Worm (Caenorhabditis elegans): ENCODE measurements around the gene rpl-36.
A peak's percentile ranks its signal among the peaks of the same experiment; 100 is the strongest.

The rpl-36 gene

ce11 chrIII:7179538-7180301 lies at the start of gene rpl-36, which contains the start of gene rps-14:
Gene rpl-36 (plus strand): TSS chrIII:7180251.
Gene rps-14 (minus strand): TSS chrIII:7179588.
- TF ChIP-seq skn-1 (tag; optimal IDR thresholded peaks at IDR 0.05) = no peak
- TF ChIP-seq unc-55 (GFP tag; optimal IDR thresholded peaks at IDR 0.05) = peak; percentile 93
- TF ChIP-seq lin-11 (tag; optimal IDR thresholded peaks at IDR 0.05) = peak; percentile 79
- peak; percentile 88 for TF ChIP-seq nhr-129 (tag; optimal IDR thresholded peaks at IDR 0.05)
- TF ChIP-seq alr-1 (tag; optimal IDR thresholded peaks at IDR 0.05) = no peak
- TF ChIP-seq unc-62 (GFP tag; optimal IDR thresholded peaks at IDR 0.05) = no peak
- TF ChIP-seq F13H6.1 (tag; optimal IDR thresholded peaks at IDR 0.05) = peak; percentile 83
- TF ChIP-seq sma-9 (GFP tag; optimal IDR thresholded peaks at IDR 0.05) = peak; percentile 88
- no peak for TF ChIP-seq sma-9 (tag; optimal IDR thresholded peaks at IDR 0.05)
- no peak for TF ChIP-seq Y55F3AM.14 (GFP tag; optimal IDR thresholded peaks at IDR 0.05)
- peak; percentile 83 to 96 for TF ChIP-seq lsy-2 (tag; optimal IDR thresholded peaks at IDR 0.05)
- TF ChIP-seq nhr-6 (tag; optimal IDR thresholded peaks at IDR 0.05) = peak; percentile 91
- TF ChIP-seq dmd-4 (tag; optimal IDR thresholded peaks at IDR 0.05) = no peak
- TF ChIP-seq elt-1 (tag; optimal IDR thresholded peaks at IDR 0.05) = no peak
- no peak for TF ChIP-seq nhr-11 (tag; optimal IDR thresholded peaks at IDR 0.05)
- peak; percentile 88 for TF ChIP-seq gmeb-1 (tag; optimal IDR thresholded peaks at IDR 0.05)
- TF ChIP-seq nhr-12 (tag; optimal IDR thresholded peaks at IDR 0.05) = no peak
- TF ChIP-seq fos-1 (tag; optimal IDR thresholded peaks at IDR 0.05) = peak; percentile 71
- TF ChIP-seq ztf-11 (tag; optimal IDR thresholded peaks at IDR 0.05) = no peak
- TF ChIP-seq lin-13 (GFP tag; optimal IDR thresholded peaks at IDR 0.05) = peak; percentile 91
- TF ChIP-seq zag-1 (tag; optimal IDR thresholded peaks at IDR 0.05) = no peak
- TF ChIP-seq nhr-77 (tag; optimal IDR thresholded peaks at IDR 0.05) = peak; percentile 23
- TF ChIP-seq nhr-237 (tag; optimal IDR thresholded peaks at IDR 0.05) = no peak
- TF ChIP-seq unc-39 (tag; optimal IDR thresholded peaks at IDR 0.05) = no peak
- TF ChIP-seq ZK546.5 (tag; optimal IDR thresholded peaks at IDR 0.05) = peak; percentile 87
- peak; percentile 93 for TF ChIP-seq nhr-25 (tag; optimal IDR thresholded peaks at IDR 0.05)
- peak; percentile 91 for TF ChIP-seq nhr-21 (tag; optimal IDR thresholded peaks at IDR 0.05)
- no peak for TF ChIP-seq mbf-1 (tag; optimal IDR thresholded peaks at IDR 0.05)
- TF ChIP-seq aly-2 (tag; optimal IDR thresholded peaks at IDR 0.05) = no peak
- no peak for TF ChIP-seq nhr-23 (tag; optimal IDR thresholded peaks at IDR 0.05)
- TF ChIP-seq mab-5 (tag; optimal IDR thresholded peaks at IDR 0.05) = peak; percentile 74
- no peak for TF ChIP-seq elt-3 (tag; optimal IDR thresholded peaks at IDR 0.05)
- TF ChIP-seq lin-39 (tag; optimal IDR thresholded peaks at IDR 0.05) = no peak
- TF ChIP-seq egl-27 (tag; optimal IDR thresholded peaks at IDR 0.05) = peak; percentile 91
- peak; percentile 95 for TF ChIP-seq C34F6.9 (tag; optimal IDR thresholded peaks at IDR 0.05)
- no peak for TF ChIP-seq ztf-1 (GFP tag; conservative IDR thresholded peaks at IDR 0.05)
- peak; percentile 47 for TF ChIP-seq nhr-10 (tag; optimal IDR thresholded peaks at IDR 0.05)
- TF ChIP-seq ceh-16 (tag; optimal IDR thresholded peaks at IDR 0.05) = peak; percentile 74
- peak in 1 of 2 experiments; percentile 19 for TF ChIP-seq mdl-1 (tag; optimal IDR thresholded peaks at IDR 0.05)
- peak; percentile 88 for TF ChIP-seq blmp-1 (tag; optimal IDR thresholded peaks at IDR 0.05; ENCODE audit: insufficient read depth)
- peak; percentile 87 for TF ChIP-seq ama-1 (optimal IDR thresholded peaks at IDR 0.05)
- TF ChIP-seq sma-3 (GFP tag; optimal IDR thresholded peaks at IDR 0.05) = peak; percentile 90
- TF ChIP-seq peb-1 (tag; optimal IDR thresholded peaks at IDR 0.05) = no peak
- peak; percentile 94 for TF ChIP-seq crh-2 (tag; optimal IDR thresholded peaks at IDR 0.05)
- peak; percentile 44 for TF ChIP-seq R02D3.7 (tag; optimal IDR thresholded peaks at IDR 0.05)
- peak; percentile 80 for TF ChIP-seq ztf-4 (tag; optimal IDR thresholded peaks at IDR 0.05)
- peak; percentile 23 for TF ChIP-seq ceh-82 (tag; optimal IDR thresholded peaks at IDR 0.05)
- TF ChIP-seq snpc-4 (tag; optimal IDR thresholded peaks at IDR 0.05) = peak; percentile 74
- peak; percentile 78 for TF ChIP-seq sem-4 (tag; optimal IDR thresholded peaks at IDR 0.05)
